Fruit fly (Drosophila melanogaster): ENCODE data around the gene CG9289.

CG9289 gene

dm6 chr2L:8690913-8691291, 6.7 kb upstream of the CG9289 start:
- TF ChIP-seq CG8159 (tag; optimal IDR thresholded peaks at IDR 0.05) (no peak), CG12605 (GFP tag; IDR thresholded peaks at IDR 0.05) (no peak), CG15710 (tag; optimal IDR thresholded peaks at IDR 0.05) (no peak), CG4496 (GFP tag; IDR thresholded peaks at IDR 0.05) (no peak), CG17806 (tag; optimal IDR thresholded peaks at IDR 0.05) (no peak)

dm6 chr2L:8690382-8690781, 6.2 kb upstream of the CG9289 start:
- TF ChIP-seq CG8159 (tag; optimal IDR thresholded peaks at IDR 0.05), result no peak
- no peak for TF ChIP-seq CG8301 (tag; optimal IDR thresholded peaks at IDR 0.05)
- no peak for TF ChIP-seq CG34367 (tag; optimal IDR thresholded peaks at IDR 0.05)
- TF ChIP-seq Pif1A (GFP tag; optimal IDR thresholded peaks at IDR 0.05), result no peak
- TF ChIP-seq CG9948 (tag; optimal IDR thresholded peaks at IDR 0.05), result no peak

dm6 chr2L:8689853-8690252, 5.7 kb upstream of the CG9289 start:
- TF ChIP-seq gl (tag; optimal IDR thresholded peaks at IDR 0.05) (no peak), CG14655 (GFP tag; optimal IDR thresholded peaks at IDR 0.05) (no peak), CG12605 (GFP tag; IDR thresholded peaks at IDR 0.05) (no peak), CG32121 (GFP tag; IDR thresholded peaks at IDR 0.05) (no peak), Snoo (tag; optimal IDR thresholded peaks at IDR 0.05) (no peak), CG9948 (tag; optimal IDR thresholded peaks at IDR 0.05) (no peak), CG10348 (GFP tag; IDR thresholded peaks at IDR 0.05) (no peak), Pif1A (GFP tag; optimal IDR thresholded peaks at IDR 0.05) (no peak), CG34367 (tag; optimal IDR thresholded peaks at IDR 0.05) (no peak), rn (GFP tag; IDR thresholded peaks at IDR 0.05) (no peak), EcR (GFP tag; optimal IDR thresholded peaks at IDR 0.05) (no peak), CG17806 (tag; optimal IDR thresholded peaks at IDR 0.05) (no peak), fd96Ca (GFP tag; IDR thresholded peaks at IDR 0.05) (no peak)

- TF ChIP-seq CG14655 (GFP tag; optimal IDR thresholded peaks at IDR 0.05) (no peak), CG12605 (GFP tag; IDR thresholded peaks at IDR 0.05) (no peak), Pif1B (GFP tag; optimal IDR thresholded peaks at IDR 0.05) (no peak), gl (tag; optimal IDR thresholded peaks at IDR 0.05) (no peak), CG4496 (GFP tag; IDR thresholded peaks at IDR 0.05) (no peak), fd96Ca (GFP tag; IDR thresholded peaks at IDR 0.05) (no peak), Pif1A (GFP tag; optimal IDR thresholded peaks at IDR 0.05) (no peak), CG9948 (tag; optimal IDR thresholded peaks at IDR 0.05) (no peak), CG8159 (tag; optimal IDR thresholded peaks at IDR 0.05) (no peak), CG17806 (tag; optimal IDR thresholded peaks at IDR 0.05) (no peak), CG34367 (tag; optimal IDR thresholded peaks at IDR 0.05) (no peak), Snoo (tag; optimal IDR thresholded peaks at IDR 0.05) (no peak), rn (GFP tag; IDR thresholded peaks at IDR 0.05) (no peak)
Observed at dm6 chr2L:8685668-8686306, 1.6 kb upstream of the CG9289 start, which contains the start of the genes PrBP and Trs23. Gene PrBP (minus strand): TSS chr2L:8685955. Gene Trs23 (plus strand): TSS chr2L:8686231.

- TF ChIP-seq CG15710 (tag; optimal IDR thresholded peaks at IDR 0.05) (no peak), CG9948 (tag; optimal IDR thresholded peaks at IDR 0.05) (no peak), Snoo (tag; optimal IDR thresholded peaks at IDR 0.05) (no peak), CG8301 (tag; optimal IDR thresholded peaks at IDR 0.05) (no peak), CG17806 (tag; optimal IDR thresholded peaks at IDR 0.05) (no peak), CG8159 (tag; optimal IDR thresholded peaks at IDR 0.05) (no peak), CG34367 (tag; optimal IDR thresholded peaks at IDR 0.05) (no peak), D1 (tag; optimal IDR thresholded peaks at IDR 0.05) (no peak), rn (GFP tag; IDR thresholded peaks at IDR 0.05) (no peak), CG4496 (GFP tag; IDR thresholded peaks at IDR 0.05) (no peak), CG14655 (GFP tag; optimal IDR thresholded peaks at IDR 0.05) (no peak), Pif1B (GFP tag; optimal IDR thresholded peaks at IDR 0.05) (no peak), gl (tag; optimal IDR thresholded peaks at IDR 0.05) (no peak), Ets98B (GFP tag; IDR thresholded peaks at IDR 0.05) (no peak), Pif1A (GFP tag; optimal IDR thresholded peaks at IDR 0.05) (no peak), CG32121 (GFP tag; IDR thresholded peaks at IDR 0.05) (no peak), CG13204 (GFP tag; optimal IDR thresholded peaks at IDR 0.05) (no peak), CG10348 (GFP tag; IDR thresholded peaks at IDR 0.05) (no peak), EcR (GFP tag; optimal IDR thresholded peaks at IDR 0.05) (no peak), CG12605 (GFP tag; IDR thresholded peaks at IDR 0.05) (no peak)
Observed at dm6 chr2L:8683261-8684042, 724 bp downstream of the CG9289 start.

dm6 chr2L:8679712-8680111, 4.5 kb downstream of the CG9289 start, which contains the start of gene CG9287:
Gene CG9287 (minus strand): TSS chr2L:8679812.
- TF ChIP-seq fd96Ca (GFP tag; IDR thresholded peaks at IDR 0.05) (no peak), Snoo (tag; optimal IDR thresholded peaks at IDR 0.05) (no peak), CG32121 (GFP tag; IDR thresholded peaks at IDR 0.05) (no peak), CG9948 (tag; optimal IDR thresholded peaks at IDR 0.05) (no peak), CG13204 (GFP tag; optimal IDR thresholded peaks at IDR 0.05) (no peak), CG12605 (GFP tag; IDR thresholded peaks at IDR 0.05) (no peak), CG17806 (tag; optimal IDR thresholded peaks at IDR 0.05) (no peak), CG8159 (tag; optimal IDR thresholded peaks at IDR 0.05) (no peak), Pif1A (GFP tag; optimal IDR thresholded peaks at IDR 0.05) (no peak), CG4496 (GFP tag; IDR thresholded peaks at IDR 0.05) (no peak), CG15710 (tag; optimal IDR thresholded peaks at IDR 0.05) (no peak), CG8301 (tag; optimal IDR thresholded peaks at IDR 0.05) (no peak), Ets98B (GFP tag; IDR thresholded peaks at IDR 0.05) (no peak)

Data from whole organism, pupa.